Worm (Caenorhabditis elegans) whole organism, late embryonic: ENCODE results near the gene srbc-45.

Source experiments
- F13H6.1 ChIP-seq: sonication (generic microtip); optimal IDR thresholded peaks from 2 replicates; lab custom pipeline; 2016; ENCODE audit warnings: missing genetic modification characterization, missing compliant biosample characterization
- K09A11.1 ChIP-seq: sonication (generic microtip); optimal IDR thresholded peaks from 2 replicates; lab custom pipeline; 2017; ENCODE audit warnings: antibody characterized with exemption, mild to moderate bottlenecking, missing genetic modification characterization, missing compliant biosample characterization; ENCODE audit not compliant: insufficient read depth
- ama-1 ChIP-seq: fragments of 150-350 bp; optimal IDR thresholded peaks from 2 replicates; lab custom pipeline; 2014
- ceh-9 ChIP-seq: sonication (generic microtip); optimal IDR thresholded peaks from 2 replicates; lab custom pipeline; 2016; ENCODE audit warnings: mild to moderate bottlenecking, missing genetic modification characterization, inconsistent platforms, missing compliant biosample characterization
- dve-1 ChIP-seq: sonication (generic microtip); optimal IDR thresholded peaks from 2 replicates; lab custom pipeline; 2017; ENCODE audit warnings: antibody characterized with exemption, mild to moderate bottlenecking, missing genetic modification characterization, missing compliant biosample characterization
- ets-4 ChIP-seq: sonication (generic microtip); optimal IDR thresholded peaks from 2 replicates; lab custom pipeline; 2016; ENCODE audit warnings: missing genetic modification characterization, missing compliant biosample characterization
- hlh-13 ChIP-seq: fragments of 200-800 bp; sonication (Bioruptor generic); optimal IDR thresholded peaks from 2 replicates; lab custom pipeline; 2018; ENCODE audit warnings: mild to moderate bottlenecking, missing genetic modification characterization, missing compliant biosample characterization
- mec-3 ChIP-seq: sonication (generic microtip); optimal IDR thresholded peaks from 2 replicates; lab custom pipeline; 2016; ENCODE audit warnings: borderline replicate concordance, missing genetic modification characterization, missing compliant biosample characterization
- npax-4 ChIP-seq: sonication (generic microtip); optimal IDR thresholded peaks from 2 replicates; lab custom pipeline; 2016; ENCODE audit warnings: missing genetic modification characterization, missing compliant biosample characterization
- pha-4 ChIP-seq: fragments of 150-350 bp; optimal IDR thresholded peaks from 2 replicates; lab custom pipeline; 2018; ENCODE audit warnings: missing biosample characterization, missing genetic modification reagents, missing genetic modification characterization
- pqm-1 ChIP-seq: sonication (generic microtip); optimal IDR thresholded peaks from 2 replicates; lab custom pipeline; 2016; ENCODE audit warnings: missing genetic modification characterization, missing compliant biosample characterization
- sox-4 ChIP-seq: sonication (generic microtip); optimal IDR thresholded peaks from 2 replicates; lab custom pipeline; 2017; ENCODE audit warnings: mild to moderate bottlenecking, missing genetic modification characterization, inconsistent platforms, missing compliant biosample characterization
- syd-9 ChIP-seq: sonication (generic microtip); optimal IDR thresholded peaks from 2 replicates; lab custom pipeline; 2016; ENCODE audit warnings: mild to moderate bottlenecking, missing genetic modification characterization, moderate library complexity, missing compliant biosample characterization

ce11 chrV:12773222-12773621 lies 30.2 kb upstream of the srbc-45 start, which contains the start of gene ZC455.1:
- TF ChIP-seq dve-1 (tag; lab: Kevin White, UChicago) (no peak), syd-9 (no peak), ceh-9 (tag; lab: Kevin White, UChicago) (no peak), mec-3 (tag; lab: Kevin White, UChicago) (no peak), ets-4 (no peak), pqm-1 (tag; lab: Kevin White, UChicago) (no peak), npax-4 (tag; lab: Kevin White, UChicago) (no peak), ama-1 (no peak), pha-4 (tag; lab: Kevin White, UChicago) (no peak), sox-4 (tag; lab: Kevin White, UChicago) (no peak), K09A11.1 (tag; lab: Kevin White, UChicago) (no peak), hlh-13 (no peak), F13H6.1 (no peak)
